Fruit fly (Drosophila melanogaster): ENCODE data around the gene CG42613.

The CG42613 gene

dm6 chr3R:18905921-18906878, 22.8 kb upstream of the CG42613 start, which contains the start of gene EndoA (continued):
- no peak for TF ChIP-seq lov (optimal IDR thresholded peaks at IDR 0.05)
- no peak for TF ChIP-seq lov (GFP tag; IDR thresholded peaks at IDR 0.05)
- no peak for TF ChIP-seq fd102C (GFP tag; optimal IDR thresholded peaks at IDR 0.05)
- no peak for TF ChIP-seq CG2202 (tag; optimal IDR thresholded peaks at IDR 0.05)
- TF ChIP-seq CG34224 (GFP tag; IDR thresholded peaks at IDR 0.05; ENCODE audit: partially characterized antibody): peak; percentile 68
- TF ChIP-seq sqz (GFP tag; optimal IDR thresholded peaks at IDR 0.05): no peak
- peak; percentile 51 for TF ChIP-seq CG10543 (GFP tag; optimal IDR thresholded peaks at IDR 0.05)
- TF ChIP-seq Eip74EF (GFP tag; optimal IDR thresholded peaks at IDR 0.05): no peak
- TF ChIP-seq CG7987 (GFP tag; optimal IDR thresholded peaks at IDR 0.05): peak; percentile 13
- no peak for TF ChIP-seq CG4854 (GFP tag; optimal IDR thresholded peaks at IDR 0.05)
- TF ChIP-seq crc (GFP tag; optimal IDR thresholded peaks at IDR 0.05): no peak
- TF ChIP-seq ac (GFP tag; optimal IDR thresholded peaks at IDR 0.05): no peak
- peak; percentile 61 for TF ChIP-seq CG4617 (GFP tag; optimal IDR thresholded peaks at IDR 0.05; ENCODE audit: borderline replicate concordance)
- TF ChIP-seq Sry-β (GFP tag; optimal IDR thresholded peaks at IDR 0.05): no peak
- peak; percentile 85 for TF ChIP-seq CG4707 (GFP tag; optimal IDR thresholded peaks at IDR 0.05)
- no peak for TF ChIP-seq CG4730 (GFP tag; IDR thresholded peaks at IDR 0.05)
- peak; percentile 59; the same call in 2 of the 3 replicates for TF ChIP-seq CG6791 (GFP tag; IDR thresholded peaks at IDR 0.05; ENCODE audit: partially characterized antibody)
- peak; percentile 10; the same call in 1 of the 2 replicates for TF ChIP-seq CG14667 (GFP tag; IDR thresholded peaks at IDR 0.05)
- no peak for TF ChIP-seq ssp (GFP tag; IDR thresholded peaks at IDR 0.05)
- TF ChIP-seq ab (GFP tag; optimal IDR thresholded peaks at IDR 0.05): no peak
- TF ChIP-seq her (GFP tag; optimal IDR thresholded peaks at IDR 0.05): no peak
- TF ChIP-seq CG11247 (GFP tag; IDR thresholded peaks at IDR 0.05): no peak
- TF ChIP-seq Dll (GFP tag; IDR thresholded peaks at IDR 0.05; ENCODE audit: partially characterized antibody): peak; percentile 68
- TF ChIP-seq peb (GFP tag; IDR thresholded peaks at IDR 0.05): no peak
- TF ChIP-seq ci (GFP tag; IDR thresholded peaks at IDR 0.05): no peak; the same call in 2 of the 3 replicates
- peak; percentile 43 for TF ChIP-seq Ets97D (GFP tag; optimal IDR thresholded peaks at IDR 0.05)
- TF ChIP-seq en (GFP tag; optimal IDR thresholded peaks at IDR 0.05): no peak
- TF ChIP-seq CG30403 (GFP tag; optimal IDR thresholded peaks at IDR 0.05): peak; percentile 40
- TF ChIP-seq emc (GFP tag; optimal IDR thresholded peaks at IDR 0.05): no peak
- no peak for TF ChIP-seq corto (GFP tag; optimal IDR thresholded peaks at IDR 0.05)
- no peak for TF ChIP-seq hkb (optimal IDR thresholded peaks at IDR 0.05)
- TF ChIP-seq hkb (GFP tag; IDR thresholded peaks at IDR 0.05): no peak
- peak; percentile 78; the same call in 1 of the 2 replicates for TF ChIP-seq CG32532 (GFP tag; IDR thresholded peaks at IDR 0.05)
- TF ChIP-seq CG1233 (GFP tag; optimal IDR thresholded peaks at IDR 0.05): peak; percentile 31
- no peak for TF ChIP-seq slp2 (GFP tag; optimal IDR thresholded peaks at IDR 0.05)
- peak; percentile 80 for TF ChIP-seq Blimp-1 (GFP tag; optimal IDR thresholded peaks at IDR 0.05)
- no peak for TF ChIP-seq CG3065 (GFP tag; optimal IDR thresholded peaks at IDR 0.05)
- 0 out of 3 replicates have a peak, but pooled peaks have one; percentile 27 for TF ChIP-seq CG14050 (GFP tag; IDR thresholded peaks at IDR 0.05)
- TF ChIP-seq CG8281 (tag; optimal IDR thresholded peaks at IDR 0.05): peak; percentile 27
- TF ChIP-seq disco-r (GFP tag; optimal IDR thresholded peaks at IDR 0.05): no peak
- no peak for TF ChIP-seq Poxn (GFP tag; IDR thresholded peaks at IDR 0.05)
- no peak for TF ChIP-seq CG14014 (GFP tag; IDR thresholded peaks at IDR 0.05)
- peak; percentile 36 for TF ChIP-seq bigmax (GFP tag; optimal IDR thresholded peaks at IDR 0.05)
- TF ChIP-seq CG17359 (tag; optimal IDR thresholded peaks at IDR 0.05): peak; percentile 42
- no peak for TF ChIP-seq Nf-YA (GFP tag; IDR thresholded peaks at IDR 0.05)
- no peak for TF ChIP-seq seq (GFP tag; IDR thresholded peaks at IDR 0.05)
- TF ChIP-seq prd (optimal IDR thresholded peaks at IDR 0.05): no peak
- peak; percentile 51; the same call in 2 of the 3 replicates for TF ChIP-seq prd (GFP tag; IDR thresholded peaks at IDR 0.05)
- TF ChIP-seq unc-4 (GFP tag; IDR thresholded peaks at IDR 0.05; ENCODE audit: partially characterized antibody): peak; percentile 67
